Worm (Caenorhabditis elegans) whole organism, midembryonic: Measurements from ENCODE around the gene ZC196.4.

Source experiments
- cog-1 ChIP-seq: sonication (generic microtip); optimal IDR thresholded peaks from 2 replicates; lab custom pipeline; 2016; ENCODE audit warnings: missing genetic modification characterization, missing compliant biosample characterization
- flt-1 ChIP-seq: fragments of 200-800 bp; sonication (Bioruptor generic); IDR thresholded peaks from 2 replicates; pipeline ENCODE4 v1.3.6; 2022; ENCODE audit warnings: missing genetic modification characterization, missing compliant biosample characterization
- klf-2 ChIP-seq: fragments of 200-800 bp; sonication (Bioruptor generic); conservative IDR thresholded peaks from 2 replicates; pipeline ENCODE4 v1.3.6; 2022; ENCODE audit warnings: missing genetic modification reagents, missing genetic modification characterization, missing compliant biosample characterization
- ref-1 ChIP-seq: fragments of 200-800 bp; sonication (Bioruptor generic); conservative IDR thresholded peaks from 2 replicates; pipeline ENCODE4 v1.3.6; 2022; ENCODE audit warnings: missing genetic modification reagents, missing genetic modification characterization, missing compliant biosample characterization
- ztf-23 ChIP-seq: fragments of 200-800 bp; sonication (Bioruptor generic); IDR thresholded peaks from 2 replicates; pipeline ENCODE4 v1.3.6; 2022; ENCODE audit warnings: missing genetic modification reagents, missing genetic modification characterization, missing compliant biosample characterization
- ztf-29 ChIP-seq: fragments of 200-800 bp; sonication (Bioruptor generic); IDR thresholded peaks from 2 replicates; pipeline ENCODE4 v1.3.6; 2022; ENCODE audit warnings: missing genetic modification reagents, missing genetic modification characterization, missing compliant biosample characterization

DNA sequence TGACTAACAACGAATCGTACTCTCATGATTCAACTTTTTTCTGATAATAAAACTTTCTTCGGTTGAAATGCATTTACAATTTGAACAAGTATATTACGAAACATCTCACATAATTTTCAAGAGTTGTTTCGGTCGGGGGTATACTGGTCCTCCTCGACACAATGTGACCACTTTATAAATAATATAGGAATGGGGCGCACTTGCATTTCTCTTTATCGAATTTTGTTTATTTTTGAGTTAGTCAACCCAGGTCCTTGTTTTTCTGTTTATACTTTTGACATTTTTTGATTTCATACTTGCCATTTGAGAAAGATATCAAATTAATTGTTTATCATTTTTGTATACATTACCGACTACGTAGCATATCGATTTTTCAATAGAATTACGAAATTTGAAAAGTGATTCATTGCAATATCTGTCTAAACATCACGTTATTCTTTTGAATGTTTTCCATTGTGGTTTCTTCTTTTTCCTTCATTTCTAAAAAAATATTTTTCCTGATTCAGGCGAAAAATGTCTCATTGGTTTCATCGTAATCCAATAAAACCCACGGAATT lies 41.0 kb downstream of the ZC196.4 start, which contains the start of gene B0507.2:
- no peak for TF ChIP-seq flt-1
- no peak for TF ChIP-seq cog-1
- TF ChIP-seq klf-2: no peak
- no peak for TF ChIP-seq ztf-29 (GFP tag; lab: Robert Waterston, UW)
- TF ChIP-seq ztf-23 (GFP tag; lab: Robert Waterston, UW): no peak
- TF ChIP-seq ref-1 (GFP tag; lab: Robert Waterston, UW): no peak
